Worm (Caenorhabditis elegans) whole organism, L4/young adult: ENCODE data around the gene F22B3.5.
A peak's percentile ranks its signal among the peaks of the same experiment; 100 is the strongest.
"Not testable (repeated sequence)": the region's sequence is repeated elsewhere in the genome, so short reads cannot be mapped to it uniquely, and the experiment has no call there.

Experiments used
- W03F9.2 ChIP-seq: fragments of 150-350 bp; optimal IDR thresholded peaks from 2 replicates; lab custom pipeline; 2014; ENCODE audit warnings: missing biosample characterization, missing genetic modification characterization
- dao-5 ChIP-seq: sonication (generic microtip); optimal IDR thresholded peaks from 2 replicates; lab custom pipeline; 2016; ENCODE audit warnings: missing genotype, missing genetic modification characterization, moderate library complexity, missing compliant biosample characterization
- him-1 ChIP-seq: sonication (generic microtip); optimal IDR thresholded peaks from 2 replicates; lab custom pipeline; 2016; ENCODE audit warnings: missing genotype, missing genetic modification reagents, missing genetic modification characterization, missing compliant biosample characterization

Gene F22B3.5

DNA sequence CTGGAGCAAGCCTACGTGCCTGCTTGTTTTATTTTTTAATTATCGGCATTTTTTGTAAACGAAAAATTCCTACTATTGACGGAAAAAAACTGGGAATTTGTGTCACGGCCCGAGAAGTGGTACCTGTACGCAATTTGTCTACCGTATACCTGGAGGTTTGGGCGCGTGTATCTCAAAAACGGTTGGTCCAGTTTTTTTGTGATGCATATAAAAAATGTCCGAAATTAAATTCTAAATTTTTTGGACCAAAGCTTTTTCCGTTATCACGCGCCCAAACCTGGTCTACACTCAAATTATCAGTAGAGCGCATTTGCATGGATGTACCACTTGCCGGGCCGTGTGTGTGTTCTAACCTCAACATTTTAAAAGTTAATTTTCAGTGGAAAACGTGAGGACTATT, at the start of gene F22B3.5:
Gene F22B3.5 (minus strand): TSS at position 101 of the 400 bp plus-strand sequence.
- TF ChIP-seq W03F9.2, dao-5, him-1 (tag; lab: Kevin White, UChicago): not testable (repeated sequence)

DNA sequence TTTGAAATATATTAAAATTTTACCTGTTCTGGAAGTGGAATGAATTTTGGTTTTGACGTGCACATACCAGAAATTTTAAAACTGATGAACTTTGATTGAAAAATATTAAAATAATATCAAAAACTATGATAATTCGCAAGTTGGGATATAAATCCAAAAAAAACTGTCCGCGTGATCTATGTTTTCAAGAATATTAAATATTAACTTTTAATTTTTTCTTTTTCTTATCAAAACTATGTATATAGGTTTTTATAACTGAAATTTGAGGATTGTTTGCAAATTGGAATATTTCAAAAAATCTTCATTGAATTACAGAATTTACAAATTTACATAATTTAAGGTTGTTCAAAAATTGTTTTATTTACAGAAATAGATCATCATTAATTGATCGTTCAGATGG, 48.5 kb upstream of the F22B3.5 start, which contains the start of gene C10C6.3:
Gene C10C6.3 (minus strand): TSS at position 101 of the 400 bp plus-strand sequence.
- no peak for TF ChIP-seq him-1 (tag; lab: Kevin White, UChicago)
- TF ChIP-seq dao-5 (tag; lab: Kevin White, UChicago) = no peak

DNA sequence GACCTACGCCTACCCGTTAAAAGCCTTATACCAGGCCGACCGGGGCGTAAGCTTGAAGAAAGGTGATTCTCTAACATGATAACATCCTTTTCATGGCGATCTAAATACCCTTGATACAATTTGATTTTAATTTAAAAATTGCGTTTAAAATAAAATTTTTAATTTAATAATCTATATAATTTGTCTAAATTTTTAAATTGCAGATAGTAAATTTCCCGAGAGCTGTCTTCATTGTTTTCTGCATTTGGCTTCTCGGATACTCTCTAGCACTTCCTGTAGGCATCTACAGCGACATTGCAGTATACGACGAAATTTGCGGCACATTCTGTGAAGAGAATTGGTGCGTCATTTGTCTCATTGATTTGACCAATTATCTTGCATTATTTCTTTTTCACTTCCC, 44.7 kb upstream of the F22B3.5 start:
- TF ChIP-seq W03F9.2 (tag; lab: Kevin White, UChicago) (no peak), dao-5 (tag; lab: Kevin White, UChicago) (no peak), him-1 (tag; lab: Kevin White, UChicago) (no peak)

DNA sequence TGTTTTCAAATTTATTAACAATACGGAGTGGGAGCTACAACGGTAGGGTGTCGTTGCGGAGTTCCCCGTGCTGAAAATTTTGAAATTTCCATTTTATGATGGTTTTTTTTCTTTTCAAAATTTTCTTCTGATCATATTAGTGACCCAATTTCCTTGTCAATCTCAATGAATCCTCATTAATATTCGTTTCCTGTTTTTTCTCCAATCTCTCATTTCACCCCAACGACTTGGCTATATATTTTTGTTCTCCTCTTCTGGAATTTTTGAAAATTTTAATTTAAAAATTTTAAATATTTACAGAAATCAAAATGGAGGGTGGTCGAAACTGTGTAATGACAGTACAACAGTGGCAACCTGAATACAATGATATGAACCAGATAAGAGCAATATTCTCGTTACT, 43.1 kb upstream of the F22B3.5 start, which contains the start of gene npr-3:
Gene npr-3 (plus strand): TSS at position 301 of the 400 bp plus-strand sequence.
- no peak for TF ChIP-seq him-1 (tag; lab: Kevin White, UChicago)
- TF ChIP-seq dao-5 (tag; lab: Kevin White, UChicago) = no peak
- TF ChIP-seq W03F9.2 (tag; lab: Kevin White, UChicago) = no peak

DNA sequence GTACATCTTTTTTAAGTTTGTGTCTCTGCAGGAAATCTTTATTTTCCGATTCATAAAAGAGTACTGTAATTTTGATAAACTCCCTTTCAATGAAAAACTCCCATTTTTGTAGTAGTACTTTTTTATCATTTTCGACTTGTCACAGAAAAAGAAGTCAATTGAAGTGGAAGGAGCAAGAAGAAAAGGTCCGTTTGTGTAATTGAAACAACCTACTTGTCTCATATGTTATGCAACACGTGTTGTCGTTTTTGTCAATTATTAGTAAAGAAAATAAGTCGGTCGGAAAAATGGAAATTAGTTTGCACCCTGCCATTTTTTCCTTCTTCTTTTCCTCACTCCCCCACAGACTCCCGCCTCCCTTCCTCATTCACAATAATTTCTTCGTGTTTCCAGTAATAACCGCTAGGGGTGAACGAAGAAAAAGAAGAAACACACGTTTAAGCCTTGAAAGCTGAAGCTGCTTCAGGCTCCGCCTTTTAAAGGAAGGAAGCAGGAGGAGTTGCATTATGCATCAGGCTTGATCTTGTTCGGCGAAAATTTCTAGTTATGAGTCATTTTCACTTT, 42.2 kb upstream of the F22B3.5 start:
- TF ChIP-seq dao-5 (tag; lab: Kevin White, UChicago) = no peak
- TF ChIP-seq W03F9.2 (tag; lab: Kevin White, UChicago) = no peak
- no peak for TF ChIP-seq him-1 (tag; lab: Kevin White, UChicago)

DNA sequence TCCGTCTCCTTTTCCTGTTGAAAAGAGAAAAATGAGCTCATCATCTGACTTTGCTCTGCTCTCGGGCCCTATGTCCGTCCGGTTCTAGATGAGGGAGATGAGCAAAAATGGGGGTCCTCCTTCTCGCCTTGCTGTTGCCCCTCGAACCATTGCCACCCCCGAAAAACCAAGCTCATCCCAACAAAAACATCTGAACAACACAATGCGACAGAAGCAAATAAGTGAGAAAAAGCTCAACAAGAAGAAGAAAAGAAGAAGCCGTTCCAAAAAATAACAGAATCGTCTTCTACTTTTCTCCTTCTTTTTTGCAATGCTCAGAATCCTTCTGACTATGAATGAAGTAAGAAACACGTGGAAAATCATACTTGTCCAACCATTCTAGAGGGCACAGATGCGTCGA, 39.2 kb upstream of the F22B3.5 start:
- TF ChIP-seq him-1 (tag; lab: Kevin White, UChicago) = no peak
- no peak for TF ChIP-seq W03F9.2 (tag; lab: Kevin White, UChicago)
- no peak for TF ChIP-seq dao-5 (tag; lab: Kevin White, UChicago)

DNA sequence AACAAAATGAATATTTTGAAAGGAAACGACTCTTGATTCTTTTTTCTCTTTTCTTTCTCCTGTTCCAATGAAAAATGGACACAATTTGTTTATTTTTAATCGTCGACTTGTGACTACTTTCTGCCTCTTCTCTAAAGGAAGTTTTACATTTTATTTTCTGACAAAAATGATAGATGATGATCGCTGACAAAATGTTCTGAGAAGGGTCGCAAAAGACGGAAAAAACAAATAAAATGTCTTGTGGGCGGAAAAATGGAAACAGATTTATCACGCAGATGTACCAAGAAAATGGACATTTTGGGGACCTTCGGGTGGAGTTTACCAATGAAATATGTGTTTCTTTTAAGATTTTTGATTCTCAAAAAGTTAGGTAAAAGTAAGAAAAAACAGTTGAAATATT, 36.3 kb upstream of the F22B3.5 start:
- TF ChIP-seq W03F9.2 (tag; lab: Kevin White, UChicago) = no peak
- TF ChIP-seq dao-5 (tag; lab: Kevin White, UChicago) = no peak
- TF ChIP-seq him-1 (tag; lab: Kevin White, UChicago) = no peak

DNA sequence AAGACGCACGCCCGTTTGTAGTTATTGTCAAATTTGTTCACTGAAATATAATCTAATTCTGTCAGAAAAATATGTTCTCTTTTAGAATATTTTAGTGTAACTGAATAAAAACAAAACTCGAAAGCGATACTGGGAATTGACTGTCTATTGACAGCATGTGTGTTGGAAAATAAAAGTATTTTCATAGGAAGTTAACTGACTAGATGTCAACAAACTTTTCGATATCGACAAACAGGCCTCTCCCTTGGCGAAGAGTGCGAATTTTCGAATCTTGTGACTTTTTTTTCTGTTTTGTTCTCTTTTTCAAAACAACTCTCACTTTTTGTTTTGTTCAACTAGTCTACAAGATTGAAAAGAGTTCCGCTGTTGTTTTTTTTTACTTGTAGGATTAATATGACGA, 21.6 kb upstream of the F22B3.5 start:
- TF ChIP-seq dao-5 (tag; lab: Kevin White, UChicago) (no peak), him-1 (tag; lab: Kevin White, UChicago) (no peak), W03F9.2 (tag; lab: Kevin White, UChicago) (no peak)

DNA sequence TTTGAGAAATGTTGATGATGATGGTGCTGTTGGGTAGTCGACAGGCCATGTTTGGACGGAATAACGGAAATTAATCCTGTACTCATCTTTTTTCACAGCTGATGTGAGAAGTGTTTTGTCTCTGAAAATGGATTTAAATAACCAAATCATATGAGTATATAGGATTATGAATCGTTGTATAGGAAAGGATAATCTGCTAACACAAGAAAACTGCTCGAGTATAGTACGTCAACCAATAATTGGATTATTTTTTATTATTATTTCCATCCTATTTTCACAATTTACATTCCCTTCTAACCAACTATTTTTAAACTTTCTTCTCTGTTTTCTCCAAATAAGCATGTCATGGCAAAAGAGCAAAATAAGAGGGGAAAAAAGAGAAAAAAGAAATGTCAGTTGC, 19.1 kb upstream of the F22B3.5 start:
- no peak for TF ChIP-seq W03F9.2 (tag; lab: Kevin White, UChicago)
- no peak for TF ChIP-seq him-1 (tag; lab: Kevin White, UChicago)
- TF ChIP-seq dao-5 (tag; lab: Kevin White, UChicago) = no peak

DNA sequence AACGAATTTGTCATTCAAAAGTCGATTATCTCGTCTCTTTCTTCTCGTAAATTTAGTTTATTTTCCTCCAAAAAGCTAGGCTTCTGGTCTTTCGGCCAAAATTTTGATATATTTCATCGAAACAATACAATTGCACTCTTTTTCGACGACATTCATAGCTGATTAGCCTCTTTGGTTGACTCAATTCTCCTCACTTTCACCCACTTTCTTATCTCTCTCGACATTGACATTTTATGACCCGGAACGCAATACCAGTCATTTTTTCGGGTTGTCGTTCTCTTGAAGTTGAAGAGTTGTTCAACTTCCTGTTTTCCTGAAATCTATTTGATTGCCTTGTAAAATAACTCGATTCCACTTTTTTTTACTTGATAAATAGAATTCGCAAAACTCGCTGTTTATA, 18.0 kb upstream of the F22B3.5 start:
- no peak for TF ChIP-seq him-1 (tag; lab: Kevin White, UChicago)
- no peak for TF ChIP-seq dao-5 (tag; lab: Kevin White, UChicago)
- TF ChIP-seq W03F9.2 (tag; lab: Kevin White, UChicago) = no peak

DNA sequence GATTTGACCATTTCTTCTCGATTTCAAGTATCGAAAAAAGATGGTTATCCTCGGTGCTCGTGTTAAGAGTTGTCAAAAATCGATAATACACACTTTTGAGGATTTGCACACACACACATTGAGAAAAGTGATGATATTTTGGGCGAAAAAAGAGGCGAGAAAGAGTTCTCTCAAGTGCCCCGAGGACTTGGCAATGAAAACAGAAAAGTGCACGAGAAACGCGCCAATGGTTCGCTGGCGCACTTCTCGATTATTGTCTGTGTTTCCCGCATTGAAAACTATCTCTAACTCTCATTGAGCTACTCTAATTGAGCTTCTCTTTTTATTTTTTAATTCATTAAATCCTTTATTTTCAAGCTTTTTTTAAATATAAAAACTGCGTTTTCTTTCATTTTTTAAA, 17.1 kb upstream of the F22B3.5 start:
- TF ChIP-seq W03F9.2 (tag; lab: Kevin White, UChicago) (peak; percentile 46), dao-5 (tag; lab: Kevin White, UChicago) (no peak), him-1 (tag; lab: Kevin White, UChicago) (peak; percentile 26)

DNA sequence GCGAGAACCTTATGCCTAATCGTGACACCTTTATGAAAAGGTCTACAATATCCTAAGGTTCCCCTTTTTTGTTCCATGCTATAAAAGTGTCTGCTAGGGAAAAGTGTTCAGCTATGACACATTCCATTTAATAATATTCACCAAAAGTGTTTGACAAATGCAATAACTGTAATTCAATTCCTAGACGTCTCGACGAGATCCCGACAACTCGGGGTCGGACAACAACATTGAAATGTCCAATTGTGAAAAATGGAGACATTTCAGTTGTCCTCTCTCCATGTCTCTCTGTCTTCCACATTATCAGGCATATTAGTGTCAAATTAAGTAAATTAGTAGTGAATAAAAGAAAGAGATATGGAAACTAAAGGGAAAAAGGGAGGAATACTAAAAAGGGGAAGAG, 14.8 kb upstream of the F22B3.5 start:
- TF ChIP-seq dao-5 (tag; lab: Kevin White, UChicago) (no peak), him-1 (tag; lab: Kevin White, UChicago) (no peak), W03F9.2 (tag; lab: Kevin White, UChicago) (no peak)

DNA sequence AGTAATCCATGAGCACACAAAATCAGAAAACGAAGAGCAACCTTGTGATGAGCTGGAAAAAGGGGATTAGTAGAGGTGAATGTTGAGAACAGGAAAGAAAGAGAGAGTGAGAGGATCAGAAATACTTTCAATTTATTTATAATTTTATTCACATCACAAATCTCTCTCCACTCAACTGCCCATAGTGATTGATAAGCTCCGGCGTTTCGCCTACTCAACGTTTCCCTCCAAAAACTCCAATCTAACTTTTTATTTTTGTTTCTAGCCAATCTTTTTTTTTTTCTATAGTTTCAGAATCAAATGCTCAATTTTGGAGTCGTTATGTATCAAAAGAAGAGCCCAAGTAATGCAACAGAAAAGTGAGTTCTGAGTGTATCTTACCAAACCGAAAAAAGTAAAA, 8.8 kb upstream of the F22B3.5 start, which contains the start of gene kin-4:
Gene kin-4 (plus strand): TSS at position 301 of the 400 bp plus-strand sequence.
- TF ChIP-seq dao-5 (tag; lab: Kevin White, UChicago) (no peak), W03F9.2 (tag; lab: Kevin White, UChicago) (no peak), him-1 (tag; lab: Kevin White, UChicago) (no peak)

DNA sequence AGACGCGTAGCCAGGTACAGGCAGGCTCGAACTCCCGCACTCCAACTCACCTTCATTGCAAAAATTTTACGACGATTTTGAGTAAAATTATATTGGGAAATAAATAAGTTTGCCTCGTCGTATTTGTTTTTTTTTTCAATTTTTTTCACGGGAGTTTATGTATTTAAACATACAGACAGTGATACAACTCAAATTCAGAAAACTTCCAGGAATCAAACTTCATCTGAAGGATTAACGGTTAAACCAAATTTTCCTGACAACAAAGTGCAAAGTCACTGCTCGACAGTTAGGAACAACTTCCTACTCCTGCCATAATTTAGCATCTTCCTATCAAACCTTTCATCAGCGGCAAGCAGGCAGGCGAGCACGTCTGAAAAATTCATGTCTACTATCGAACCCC, 8.2 kb upstream of the F22B3.5 start, which contains the start of gene F22B3.8:
Gene F22B3.8 (minus strand): TSS at position 101 of the 400 bp plus-strand sequence.
- TF ChIP-seq him-1 (tag; lab: Kevin White, UChicago) = no peak
- TF ChIP-seq dao-5 (tag; lab: Kevin White, UChicago) = no peak
- TF ChIP-seq W03F9.2 (tag; lab: Kevin White, UChicago) = no peak
